Worm (Caenorhabditis elegans): ENCODE measurements around the gene nlp-63.

- TF ChIP-seq nhr-90 (tag; optimal IDR thresholded peaks at IDR 0.05): no peak
- no peak for TF ChIP-seq Y67H2A.10 (GFP tag; conservative IDR thresholded peaks at IDR 0.05)
- no peak for TF ChIP-seq snpc-4 (GFP tag; optimal IDR thresholded peaks at IDR 0.05)
- TF ChIP-seq snpc-4 (tag; optimal IDR thresholded peaks at IDR 0.05): no peak
- no peak for TF ChIP-seq attf-6 (GFP tag; IDR thresholded peaks at IDR 0.05)
- no peak for TF ChIP-seq ets-4 (GFP tag; optimal IDR thresholded peaks at IDR 0.05)
- no peak for TF ChIP-seq egl-44 (GFP tag; IDR thresholded peaks at IDR 0.05)
- TF ChIP-seq akir-1 (GFP tag; optimal IDR thresholded peaks at IDR 0.05): no peak
- TF ChIP-seq tlf-1 (GFP tag; optimal IDR thresholded peaks at IDR 0.05): no peak
- TF ChIP-seq sptf-2 (GFP tag; optimal IDR thresholded peaks at IDR 0.05): no peak
- TF ChIP-seq Y56A3A.18 (GFP tag; IDR thresholded peaks at IDR 0.05): no peak
Observed at ce11 chrII:10194605-10195004, 39.4 kb downstream of the nlp-63 start, which contains the start of gene srb-6.

All from whole organism, young adult.